Fruit fly (Drosophila melanogaster) whole organism, embryonic: ENCODE data around the gene ZAP3.

ENCODE experiments used
- Awh ChIP-seq: fragments of 200-800 bp; sonication (Bioruptor generic); IDR thresholded peaks from 2 replicates; pipeline ENCODE4, ENCODE4 v1.3.6; 2022; ENCODE audit warnings: missing biosample characterization, missing genetic modification characterization
- CG10209 ChIP-seq: fragments of 200-800 bp; sonication (Bioruptor generic); optimal IDR thresholded peaks from 3 replicates; lab custom pipeline; 2017; ENCODE audit warnings: missing biosample characterization, mild to moderate bottlenecking, missing genetic modification characterization, missing genetic modification reagents
- CG10267 ChIP-seq: fragments of 200-800 bp; sonication (Bioruptor generic); optimal IDR thresholded peaks from 2 replicates; lab custom pipeline; 2018; ENCODE audit warnings: missing biosample characterization, mild to moderate bottlenecking, missing genetic modification characterization, moderate library complexity
- CG11398 ChIP-seq: fragments of 200-800 bp; sonication (Bioruptor generic); optimal IDR thresholded peaks from 2 replicates; lab custom pipeline; 2016; ENCODE audit warnings: missing biosample characterization, missing genetic modification characterization
- CG12942 ChIP-seq: fragments of 200-800 bp; sonication (Bioruptor generic); optimal IDR thresholded peaks from 3 replicates; lab custom pipeline; 2016; ENCODE audit warnings: missing biosample characterization, missing genetic modification characterization
- CG17328 ChIP-seq: fragments of 200-800 bp; sonication (Bioruptor generic); IDR thresholded peaks from 2 replicates; pipeline ENCODE4 v1.3.6; 2022; ENCODE audit warnings: missing biosample characterization, missing genetic modification characterization
- CG1832 ChIP-seq: fragments of 200-800 bp; sonication (Bioruptor generic); optimal IDR thresholded peaks from 2 replicates; lab custom pipeline; 2017; ENCODE audit warnings: missing biosample characterization, mild to moderate bottlenecking, missing genetic modification characterization, inconsistent platforms
- CG18476 ChIP-seq: fragments of 200-800 bp; sonication (Bioruptor generic); optimal IDR thresholded peaks from 2 replicates; lab custom pipeline; 2016; ENCODE audit warnings: missing biosample characterization, mild to moderate bottlenecking, missing genetic modification characterization
- CG18619 ChIP-seq: fragments of 200-800 bp; sonication (Bioruptor generic); optimal IDR thresholded peaks from 3 replicates; lab custom pipeline; 2017; ENCODE audit warnings: missing biosample characterization, mild to moderate bottlenecking, missing genetic modification characterization
- CG18764 ChIP-seq: fragments of 200-800 bp; sonication (Bioruptor generic); optimal IDR thresholded peaks from 3 replicates; lab custom pipeline; 2016; ENCODE audit warnings: missing biosample characterization, missing genetic modification characterization
- CG2116 ChIP-seq: fragments of 200-800 bp; sonication (Bioruptor generic); optimal IDR thresholded peaks from 3 replicates; lab custom pipeline; 2018; ENCODE audit warnings: missing biosample characterization, mild to moderate bottlenecking, missing genetic modification characterization
- CG2202 ChIP-seq: fragments of 200-800 bp; sonication (Bioruptor generic); optimal IDR thresholded peaks from 2 replicates; lab custom pipeline; 2018; ENCODE audit warnings: missing biosample characterization, mild to moderate bottlenecking, missing genetic modification characterization
- CG34224 ChIP-seq: fragments of 200-800 bp; sonication (Bioruptor generic); IDR thresholded peaks from 3 replicates; pipeline ENCODE4 v1.3.6; 2022; ENCODE audit warnings: missing biosample characterization, missing genetic modification characterization; ENCODE audit not compliant: partially characterized antibody
- CG3847 ChIP-seq: fragments of 200-800 bp; sonication (Bioruptor generic); IDR thresholded peaks from 2 replicates; pipeline ENCODE4 v1.3.6; 2022; ENCODE audit warnings: missing biosample characterization, missing genetic modification characterization
- CG3995 ChIP-seq: fragments of 200-800 bp; sonication (Bioruptor generic); optimal IDR thresholded peaks from 3 replicates; lab custom pipeline; 2016; ENCODE audit warnings: missing biosample characterization, missing genetic modification characterization
- CG4424 ChIP-seq: fragments of 200-800 bp; sonication (Bioruptor generic); optimal IDR thresholded peaks from 3 replicates; lab custom pipeline; 2016; ENCODE audit warnings: missing biosample characterization, missing genetic modification characterization
- CG4707 ChIP-seq: fragments of 200-800 bp; sonication (Bioruptor generic); optimal IDR thresholded peaks from 2 replicates; lab custom pipeline; 2018; ENCODE audit warnings: missing biosample characterization, mild to moderate bottlenecking, missing genetic modification characterization, moderate library complexity
- CG4730 ChIP-seq: fragments of 200-800 bp; sonication (Bioruptor generic); IDR thresholded peaks from 2 replicates; pipeline ENCODE4 v1.3.6; 2022; ENCODE audit warnings: missing biosample characterization, missing genetic modification characterization
- CG6683 ChIP-seq: fragments of 200-800 bp; sonication (Bioruptor generic); optimal IDR thresholded peaks from 2 replicates; lab custom pipeline; 2017; ENCODE audit warnings: missing biosample characterization, mild to moderate bottlenecking, missing genetic modification characterization, missing genetic modification reagents
- CG7271 ChIP-seq: fragments of 200-800 bp; sonication (Bioruptor generic); optimal IDR thresholded peaks from 2 replicates; lab custom pipeline; 2018; ENCODE audit warnings: missing biosample characterization, mild to moderate bottlenecking, missing genetic modification characterization, moderate library complexity
- CG7987 ChIP-seq: fragments of 200-800 bp; sonication (Bioruptor generic); optimal IDR thresholded peaks from 2 replicates; lab custom pipeline; 2018; ENCODE audit warnings: missing biosample characterization, mild to moderate bottlenecking, missing genetic modification characterization, moderate library complexity
- CG8765 ChIP-seq: fragments of 200-800 bp; sonication (Bioruptor generic); IDR thresholded peaks from 2 replicates; pipeline ENCODE4 v1.3.6; 2022; ENCODE audit warnings: missing biosample characterization, missing genetic modification characterization
- CG9876 ChIP-seq: fragments of 200-800 bp; sonication (Bioruptor generic); optimal IDR thresholded peaks from 2 replicates; lab custom pipeline; 2016; ENCODE audit warnings: missing biosample characterization, missing genetic modification characterization
- Doc2 ChIP-seq: fragments of 200-800 bp; sonication (Bioruptor generic); IDR thresholded peaks from 2 replicates; pipeline ENCODE4 v1.3.6; 2022; ENCODE audit warnings: missing biosample characterization, missing genetic modification characterization
- Fer1 ChIP-seq: fragments of 200-800 bp; sonication (Bioruptor generic); optimal IDR thresholded peaks from 2 replicates; lab custom pipeline; 2017; ENCODE audit warnings: missing biosample characterization, mild to moderate bottlenecking, missing genetic modification characterization
- HLH3B ChIP-seq: fragments of 200-800 bp; sonication (Bioruptor generic); IDR thresholded peaks from 2 replicates; pipeline ENCODE4 v1.3.6; 2022; ENCODE audit warnings: missing biosample characterization, missing genetic modification characterization
- HmgZ ChIP-seq: fragments of 200-800 bp; sonication (Bioruptor generic); optimal IDR thresholded peaks from 2 replicates; lab custom pipeline; 2018; ENCODE audit warnings: missing biosample characterization, mild to moderate bottlenecking, missing genetic modification characterization
- Jarid2 ChIP-seq: fragments of 200-800 bp; sonication (Bioruptor generic); optimal IDR thresholded peaks from 3 replicates; lab custom pipeline; 2017; ENCODE audit warnings: mild to moderate bottlenecking, missing biosample characterization, missing genetic modification reagents, missing genetic modification characterization
- Kr ChIP-seq: fragments of 200-800 bp; sonication (Bioruptor generic); optimal IDR thresholded peaks from 2 replicates; lab custom pipeline; 2017; ENCODE audit warnings: missing biosample characterization, mild to moderate bottlenecking, missing genetic modification characterization
- Nf-YC ChIP-seq: fragments of 200-800 bp; optimal IDR thresholded peaks from 3 replicates; lab custom pipeline; 2019; ENCODE audit warnings: missing biosample characterization, mild to moderate bottlenecking, missing genetic modification characterization, moderate library complexity
- Opbp ChIP-seq: fragments of 200-800 bp; sonication (Bioruptor generic); IDR thresholded peaks from 3 replicates; pipeline ENCODE4 v1.3.6; 2022; ENCODE audit warnings: missing biosample characterization, missing genetic modification characterization; ENCODE audit not compliant: partially characterized antibody
- Optix ChIP-seq: fragments of 200-800 bp; sonication (Bioruptor generic); IDR thresholded peaks from 3 replicates; pipeline ENCODE4 v1.3.6; 2022; ENCODE audit warnings: missing biosample characterization, missing genetic modification characterization
- Rfx ChIP-seq: fragments of 200-800 bp; sonication (Bioruptor generic); IDR thresholded peaks from 2 replicates; pipeline ENCODE4 v1.3.6; 2022; ENCODE audit warnings: missing biosample characterization, missing genetic modification characterization
- Ssrp ChIP-seq: fragments of 200-800 bp; sonication (Bioruptor generic); optimal IDR thresholded peaks from 2 replicates; lab custom pipeline; 2018; ENCODE audit warnings: missing biosample characterization, mild to moderate bottlenecking, missing genetic modification characterization, moderate library complexity
- Tbp ChIP-seq: fragments of >200 bp; optimal IDR thresholded peaks from 2 replicates; lab custom pipeline; 2018; ENCODE audit warnings: missing biosample characterization, missing genetic modification characterization
- YL-1 ChIP-seq: fragments of 200-800 bp; sonication (Bioruptor generic); optimal IDR thresholded peaks from 3 replicates; lab custom pipeline; 2017; ENCODE audit warnings: missing biosample characterization, mild to moderate bottlenecking, missing genetic modification characterization
- al ChIP-seq: fragments of 200-800 bp; sonication (Bioruptor generic); IDR thresholded peaks from 2 replicates; pipeline ENCODE4 v1.3.6; 2022; ENCODE audit warnings: missing biosample characterization, missing genetic modification characterization
- ap ChIP-seq: fragments of 200-800 bp; sonication (Bioruptor generic); IDR thresholded peaks from 2 replicates; pipeline ENCODE4 v1.3.6; 2022; ENCODE audit warnings: missing biosample characterization, missing genetic modification characterization
- ash1 ChIP-seq: fragments of 200-800 bp; sonication (Bioruptor generic); optimal IDR thresholded peaks from 2 replicates; lab custom pipeline; 2018; ENCODE audit warnings: missing biosample characterization, mild to moderate bottlenecking, missing genetic modification characterization
- az2 ChIP-seq: fragments of 200-800 bp; sonication (Bioruptor generic); optimal IDR thresholded peaks from 3 replicates; lab custom pipeline; 2016; ENCODE audit warnings: missing biosample characterization, missing genetic modification characterization
- bowl ChIP-seq: fragments of 200-800 bp; sonication (Bioruptor generic); IDR thresholded peaks from 2 replicates; pipeline ENCODE4 v1.3.6; 2022; ENCODE audit warnings: missing biosample characterization, missing genetic modification characterization
- crol ChIP-seq: fragments of 200-800 bp; sonication (Bioruptor generic); IDR thresholded peaks from 2 replicates; pipeline ENCODE4 v1.3.6; 2022; ENCODE audit warnings: missing biosample characterization, missing genetic modification characterization
- cwo ChIP-seq: fragments of 200-800 bp; sonication (Bioruptor generic); optimal IDR thresholded peaks from 3 replicates; lab custom pipeline; 2017; ENCODE audit warnings: missing biosample characterization, missing genetic modification characterization, mild to moderate bottlenecking, moderate library complexity, missing genetic modification reagents
- dati ChIP-seq: fragments of 200-800 bp; sonication (Bioruptor generic); IDR thresholded peaks from 2 replicates; pipeline ENCODE4 v1.3.6; 2022; ENCODE audit warnings: missing biosample characterization, missing genetic modification characterization
- fd102C ChIP-seq: fragments of 200-800 bp; sonication (Bioruptor generic); optimal IDR thresholded peaks from 2 replicates; lab custom pipeline; 2018; ENCODE audit warnings: missing biosample characterization, mild to moderate bottlenecking, missing genetic modification characterization, moderate library complexity
- grau ChIP-seq: fragments of 200-800 bp; optimal IDR thresholded peaks from 3 replicates; lab custom pipeline; 2019; ENCODE audit warnings: missing biosample characterization, mild to moderate bottlenecking, missing genetic modification characterization, moderate library complexity
- nau ChIP-seq: fragments of 200-800 bp; sonication (Bioruptor generic); optimal IDR thresholded peaks from 3 replicates; lab custom pipeline; 2017; ENCODE audit warnings: missing biosample characterization, mild to moderate bottlenecking, missing genetic modification characterization, missing genetic modification reagents
- ranshi ChIP-seq: fragments of 200-800 bp; sonication (Bioruptor generic); IDR thresholded peaks from 2 replicates; pipeline ENCODE4 v1.3.6; 2022; ENCODE audit warnings: missing biosample characterization, missing genetic modification characterization
- sens-2 ChIP-seq: fragments of 200-800 bp; sonication (Bioruptor generic); IDR thresholded peaks from 2 replicates; pipeline ENCODE4 v1.3.6; 2022; ENCODE audit warnings: missing biosample characterization, missing genetic modification characterization

Gene ZAP3

DNA sequence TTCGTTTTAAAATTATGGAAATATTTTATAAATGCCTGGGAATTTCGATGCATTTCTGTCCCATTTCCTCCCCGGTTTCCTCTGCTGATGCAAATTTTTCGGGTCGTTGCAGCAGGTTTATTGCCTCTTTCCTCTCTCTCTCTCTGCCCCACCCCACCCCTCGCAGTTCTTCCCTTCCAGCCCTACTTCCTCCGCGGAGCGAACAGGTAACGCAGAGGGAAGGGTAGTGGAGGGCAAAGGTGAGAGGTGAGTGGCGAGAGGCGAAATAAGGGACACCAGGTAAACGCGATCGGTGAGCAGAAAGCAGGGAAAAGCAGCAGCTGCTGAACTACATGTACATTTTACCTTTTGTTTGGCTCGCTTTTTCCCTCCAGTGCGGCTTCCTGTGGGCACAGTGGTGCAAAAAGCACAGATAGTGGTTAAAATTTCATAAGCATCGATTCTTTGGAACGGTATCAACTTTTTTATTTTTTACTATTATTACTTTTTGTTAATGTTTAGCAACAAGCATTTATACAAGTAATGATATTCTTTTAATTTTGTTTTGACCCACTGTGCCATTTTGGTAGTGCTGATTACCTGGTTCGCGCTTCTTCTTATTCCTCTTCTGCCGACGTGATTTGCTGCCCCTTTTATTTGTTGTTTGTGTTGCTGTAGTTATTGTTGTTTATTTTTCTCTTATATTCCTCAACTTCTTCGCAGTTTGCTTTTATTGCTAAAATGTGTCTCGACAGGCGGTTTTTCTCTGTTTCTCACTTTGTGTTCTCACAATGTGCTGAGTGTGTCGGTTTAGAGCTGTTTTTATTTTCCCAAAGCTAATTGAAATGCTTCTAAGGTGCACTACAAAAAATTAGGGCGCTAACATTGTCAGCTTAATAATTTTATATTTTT lies 6.0 kb upstream of the ZAP3 start (continued):
- no peak for TF ChIP-seq CG11398 (GFP tag; lab: Kevin White, UChicago)
- peak; percentile 35 for TF ChIP-seq Fer1 (GFP tag; lab: Kevin White, UChicago)
- peak; percentile 72 for TF ChIP-seq fd102C (GFP tag; lab: Kevin White, UChicago)
- peak; percentile 14 for TF ChIP-seq CG1832 (GFP tag; lab: Kevin White, UChicago)
- TF ChIP-seq Opbp, result no peak
- no peak for TF ChIP-seq Jarid2
- peak; percentile 62; the same call in 2 of the 3 replicates for TF ChIP-seq Optix (GFP tag; lab: Robert Waterston, UW)
- TF ChIP-seq Tbp, result no peak
- peak; percentile 95 for TF ChIP-seq crol
- TF ChIP-seq CG10209 (GFP tag; lab: Kevin White, UChicago), result peak; percentile 52
- TF ChIP-seq ap (GFP tag; lab: Robert Waterston, UW), result peak; percentile 60
- TF ChIP-seq HLH3B, result peak; percentile 50
- TF ChIP-seq az2 (GFP tag; lab: Kevin White, UChicago), result peak; percentile 55
- peak; percentile 13 for TF ChIP-seq nau
- no peak for TF ChIP-seq CG18476 (GFP tag; lab: Kevin White, UChicago)
- peak; percentile 70 for TF ChIP-seq sens-2 (GFP tag; lab: Robert Waterston, UW)
- peak; percentile 1 for TF ChIP-seq CG18764 (GFP tag; lab: Kevin White, UChicago)
- TF ChIP-seq Awh, result peak; percentile 74
- TF ChIP-seq ash1 (GFP tag; lab: Kevin White, UChicago), result no peak
- TF ChIP-seq CG18619 (GFP tag; lab: Kevin White, UChicago), result peak; percentile 39
- no peak for TF ChIP-seq CG9876 (GFP tag; lab: Kevin White, UChicago)
- peak; percentile 52 for TF ChIP-seq CG2202 (tag; lab: Kevin White, UChicago)
- peak; percentile 28 for TF ChIP-seq cwo (GFP tag; lab: Kevin White, UChicago)
- TF ChIP-seq CG4424 (GFP tag; lab: Kevin White, UChicago), result peak; percentile 66
- TF ChIP-seq CG3995 (GFP tag; lab: Kevin White, UChicago), result no peak
- TF ChIP-seq CG7987 (GFP tag; lab: Kevin White, UChicago), result no peak
- 0 out of 2 replicates have a peak, but pooled peaks have one; percentile 11 for TF ChIP-seq dati (GFP tag; lab: Robert Waterston, UW)
- no peak for TF ChIP-seq bowl
- TF ChIP-seq CG6683 (GFP tag; lab: Kevin White, UChicago), result no peak
- TF ChIP-seq Ssrp (tag; lab: Kevin White, UChicago), result peak; percentile 59
- no peak for TF ChIP-seq CG4730 (GFP tag; lab: Robert Waterston, UW)
- TF ChIP-seq CG2116, result peak; percentile 28
- peak; percentile 63 for TF ChIP-seq Rfx
- TF ChIP-seq Doc2, result no peak
- no peak for TF ChIP-seq al (GFP tag; lab: Robert Waterston, UW)
- TF ChIP-seq YL-1, result no peak
- TF ChIP-seq CG4707, result peak; percentile 94
- TF ChIP-seq Kr, result no peak
- no peak for TF ChIP-seq CG34224 (GFP tag; lab: Robert Waterston, UW)
- peak; percentile 74 for TF ChIP-seq ranshi (GFP tag; lab: Robert Waterston, UW)
- TF ChIP-seq CG3847 (GFP tag; lab: Robert Waterston, UW), result peak; percentile 29; the same call in 1 of the 2 replicates
- no peak for TF ChIP-seq Nf-YC (tag; lab: Kevin White, UChicago)
- TF ChIP-seq grau (tag; lab: Kevin White, UChicago), result peak; percentile 57
- peak; percentile 85 for TF ChIP-seq CG17328
- peak; percentile 33 for TF ChIP-seq CG12942
- peak; percentile 89 for TF ChIP-seq CG8765 (GFP tag; lab: Robert Waterston, UW)
- TF ChIP-seq CG7271 (tag; lab: Kevin White, UChicago), result peak; percentile 70
- TF ChIP-seq HmgZ (tag; lab: Kevin White, UChicago), result peak; percentile 16
- peak; percentile 68 for TF ChIP-seq CG10267 (tag; lab: Kevin White, UChicago)
